Fruit fly (Drosophila melanogaster): ENCODE measurements around the gene CG12948.

DNA sequence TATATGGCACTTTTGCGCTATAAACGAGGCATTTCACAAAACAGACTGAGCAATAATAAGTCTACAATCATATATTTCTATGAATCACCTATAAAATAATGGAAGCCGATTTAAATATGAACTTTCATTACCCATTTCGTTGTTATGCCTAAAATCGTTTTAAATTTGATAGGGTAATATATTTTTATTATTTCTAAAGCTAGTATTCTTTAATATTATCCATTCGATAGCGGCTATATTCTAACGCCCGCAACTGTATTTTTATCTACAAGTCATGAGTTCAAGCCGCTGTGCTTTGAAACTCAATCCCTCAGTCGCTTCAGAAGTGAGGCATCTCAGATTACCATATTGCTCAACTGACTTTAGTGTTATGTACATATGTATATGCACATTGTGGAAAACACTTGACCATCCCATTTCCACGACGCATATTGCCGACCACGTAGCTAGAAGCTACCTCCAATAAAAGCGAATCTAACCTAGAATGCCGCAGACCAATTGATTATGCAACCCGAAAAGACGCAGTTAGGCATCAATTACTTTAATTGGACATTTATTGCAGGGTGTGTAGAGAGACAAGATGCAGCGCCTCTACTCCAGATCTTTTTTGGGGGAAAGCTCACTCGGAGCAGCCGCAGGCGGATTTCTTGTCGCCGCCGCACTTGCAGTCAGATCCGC lies 35.8 kb upstream of the CG12948 start:
- no peak for TF ChIP-seq psq (optimal IDR thresholded peaks at IDR 0.05)
- no peak for TF ChIP-seq Myc (optimal IDR thresholded peaks at IDR 0.05)
- no peak for TF ChIP-seq h (optimal IDR thresholded peaks at IDR 0.05)
- TF ChIP-seq ttk (optimal IDR thresholded peaks at IDR 0.05), result no peak
- TF ChIP-seq insv (optimal IDR thresholded peaks at IDR 0.05), result no peak
